Fruit fly (Drosophila melanogaster): ENCODE measurements around the gene CG32263.

Gene CG32263

DNA sequence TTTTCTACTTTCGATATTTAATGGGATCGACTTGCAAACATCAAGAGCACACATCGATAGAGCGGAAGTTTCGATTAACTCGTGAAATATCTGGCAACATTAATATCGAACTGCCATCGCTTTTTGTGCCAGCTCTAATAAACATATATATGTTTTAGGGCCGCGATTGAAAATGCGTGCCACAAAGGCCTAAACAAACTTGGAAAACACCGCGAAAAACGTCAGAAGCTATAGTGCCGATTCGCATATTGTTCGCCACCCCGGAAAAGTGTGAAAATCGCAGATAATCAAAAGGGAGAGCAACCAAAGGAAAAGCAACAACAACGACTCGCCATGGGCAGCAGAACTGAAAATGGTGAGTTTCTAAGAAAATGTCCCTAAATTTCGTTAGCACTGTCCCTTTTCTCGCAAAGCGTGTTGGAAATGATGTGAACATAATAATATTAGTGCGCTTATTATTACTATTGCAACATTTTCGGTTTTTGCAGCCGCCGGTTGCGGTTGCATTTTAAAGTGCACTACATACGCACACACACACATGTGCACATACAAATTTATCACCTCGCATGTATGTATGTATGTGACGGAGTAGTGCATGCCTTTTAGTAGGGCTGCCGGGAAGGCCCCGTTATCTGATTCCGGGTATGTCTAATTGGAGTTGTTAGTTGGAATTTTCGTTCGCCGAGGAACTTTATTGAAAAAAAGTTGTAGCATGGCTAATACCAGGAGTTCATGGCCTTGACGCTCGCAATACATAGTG lies 7.8 kb upstream of the CG32263 start, which contains the start of gene enc:
enc (plus strand) TSS at position 114 of the 760 bp plus-strand sequence.
- TF ChIP-seq brk (GFP tag; optimal IDR thresholded peaks at IDR 0.05) (peak; percentile 36), Hnf4 (GFP tag; optimal IDR thresholded peaks at IDR 0.05) (no peak), tai (GFP tag; optimal IDR thresholded peaks at IDR 0.05) (peak; percentile 84), CG9705 (GFP tag; optimal IDR thresholded peaks at IDR 0.05) (no peak), Rel (GFP tag; optimal IDR thresholded peaks at IDR 0.05) (no peak), Rel (tag; optimal IDR thresholded peaks at IDR 0.05) (peak; percentile 88), Hr78 (GFP tag; optimal IDR thresholded peaks at IDR 0.05) (no peak), N (GFP tag; optimal IDR thresholded peaks at IDR 0.05) (no peak), dsf (GFP tag; optimal IDR thresholded peaks at IDR 0.05; ENCODE audit: borderline replicate concordance) (no peak), foxo (GFP tag; optimal IDR thresholded peaks at IDR 0.05) (no peak), ey (GFP tag; optimal IDR thresholded peaks at IDR 0.05) (no peak), Mio (GFP tag; optimal IDR thresholded peaks at IDR 0.05) (no peak), Myc (optimal IDR thresholded peaks at IDR 0.05) (no peak), h (GFP tag; optimal IDR thresholded peaks at IDR 0.05) (no peak), sv (GFP tag; optimal IDR thresholded peaks at IDR 0.05) (no peak), Vsx2 (GFP tag; optimal IDR thresholded peaks at IDR 0.05; ENCODE audit: partially characterized antibody) (no peak), Dif (GFP tag; optimal IDR thresholded peaks at IDR 0.05; ENCODE audit: partially characterized antibody) (no peak), pan (optimal IDR thresholded peaks at IDR 0.05) (no peak), HLH106 (tag; optimal IDR thresholded peaks at IDR 0.05) (no peak), CrebA (GFP tag; optimal IDR thresholded peaks at IDR 0.05; ENCODE audit: borderline replicate concordance) (no peak), sage (GFP tag; optimal IDR thresholded peaks at IDR 0.05) (peak; percentile 46), OdsH (GFP tag; optimal IDR thresholded peaks at IDR 0.05) (no peak), rgr (GFP tag; optimal IDR thresholded peaks at IDR 0.05) (no peak), fru (GFP tag; optimal IDR thresholded peaks at IDR 0.05) (no peak), woc (GFP tag; optimal IDR thresholded peaks at IDR 0.05) (peak; percentile 56), Abd-B (GFP tag; optimal IDR thresholded peaks at IDR 0.05) (no peak), Hr83 (GFP tag; optimal IDR thresholded peaks at IDR 0.05; ENCODE audit: poor library complexity, severe bottlenecking) (peak; percentile 45), dl (GFP tag; optimal IDR thresholded peaks at IDR 0.05; ENCODE audit: insufficient read depth in 1 of 2, partially characterized antibody in 2 of 2) (no peak), dmrt93B (GFP tag; optimal IDR thresholded peaks at IDR 0.05) (no peak), psq (GFP tag; optimal IDR thresholded peaks at IDR 0.05) (peak; percentile 15), Sp1 (GFP tag; optimal IDR thresholded peaks at IDR 0.05) (no peak), GATAd (GFP tag; optimal IDR thresholded peaks at IDR 0.05) (no peak), jim (GFP tag; optimal IDR thresholded peaks at IDR 0.05) (no peak), Jra (GFP tag; optimal IDR thresholded peaks at IDR 0.05) (peak; percentile 23), Dfd (GFP tag; optimal IDR thresholded peaks at IDR 0.05) (no peak), usp (GFP tag; optimal IDR thresholded peaks at IDR 0.05) (no peak), CG32264 (GFP tag; optimal IDR thresholded peaks at IDR 0.05) (no peak), br (GFP tag; optimal IDR thresholded peaks at IDR 0.05) (no peak), lola (GFP tag; optimal IDR thresholded peaks at IDR 0.05) (no peak)

DNA sequence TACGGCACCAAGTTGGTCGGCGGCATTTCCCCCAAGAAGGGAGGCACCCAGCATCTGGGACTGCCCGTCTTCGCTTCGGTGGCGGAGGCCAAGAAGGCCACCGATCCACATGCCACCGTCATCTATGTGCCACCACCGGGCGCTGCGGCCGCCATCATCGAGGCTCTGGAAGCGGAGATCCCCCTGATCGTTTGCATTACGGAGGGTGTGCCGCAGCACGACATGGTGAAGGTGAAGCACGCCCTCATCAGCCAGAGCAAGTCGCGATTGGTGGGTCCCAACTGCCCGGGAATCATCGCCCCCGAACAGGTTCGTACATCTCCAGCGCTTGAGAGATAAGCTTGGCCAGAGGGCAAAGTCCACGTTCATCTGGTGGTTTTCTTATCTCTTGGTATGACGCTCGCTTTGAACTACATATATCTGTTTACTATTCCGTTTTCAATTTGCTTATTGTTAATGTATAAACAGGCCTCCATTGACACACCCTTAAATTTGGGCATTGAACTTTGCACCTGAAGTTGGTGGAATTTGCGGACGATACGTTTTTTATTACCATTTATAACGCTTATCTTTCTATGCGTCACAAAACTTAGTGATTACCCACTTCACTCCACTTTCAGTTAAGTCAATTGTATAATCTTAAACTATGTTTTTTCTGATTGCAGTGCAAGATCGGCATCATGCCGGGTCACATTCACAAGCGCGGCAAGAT lies 6.0 kb upstream of the CG32263 start:
- TF ChIP-seq brk (GFP tag; optimal IDR thresholded peaks at IDR 0.05) (no peak), Rel (GFP tag; optimal IDR thresholded peaks at IDR 0.05) (no peak), Rel (tag; optimal IDR thresholded peaks at IDR 0.05) (peak; percentile 93), dl (GFP tag; optimal IDR thresholded peaks at IDR 0.05; ENCODE audit: insufficient read depth in 1 of 2, partially characterized antibody in 2 of 2) (no peak), GATAd (GFP tag; optimal IDR thresholded peaks at IDR 0.05) (no peak), fru (GFP tag; optimal IDR thresholded peaks at IDR 0.05) (no peak), Sp1 (GFP tag; optimal IDR thresholded peaks at IDR 0.05) (no peak), rgr (GFP tag; optimal IDR thresholded peaks at IDR 0.05) (no peak), N (GFP tag; optimal IDR thresholded peaks at IDR 0.05) (no peak), sage (GFP tag; optimal IDR thresholded peaks at IDR 0.05) (no peak), dsf (GFP tag; optimal IDR thresholded peaks at IDR 0.05; ENCODE audit: borderline replicate concordance) (no peak), foxo (GFP tag; optimal IDR thresholded peaks at IDR 0.05) (no peak), psq (GFP tag; optimal IDR thresholded peaks at IDR 0.05) (no peak), Abd-B (GFP tag; optimal IDR thresholded peaks at IDR 0.05) (no peak), jim (GFP tag; optimal IDR thresholded peaks at IDR 0.05) (no peak), OdsH (GFP tag; optimal IDR thresholded peaks at IDR 0.05) (no peak), HLH106 (tag; optimal IDR thresholded peaks at IDR 0.05) (no peak), dmrt93B (GFP tag; optimal IDR thresholded peaks at IDR 0.05) (no peak), ey (GFP tag; optimal IDR thresholded peaks at IDR 0.05) (no peak), Dif (GFP tag; optimal IDR thresholded peaks at IDR 0.05; ENCODE audit: partially characterized antibody) (no peak), h (GFP tag; optimal IDR thresholded peaks at IDR 0.05) (peak; percentile 1), Hr83 (GFP tag; optimal IDR thresholded peaks at IDR 0.05; ENCODE audit: poor library complexity, severe bottlenecking) (no peak), Hnf4 (GFP tag; optimal IDR thresholded peaks at IDR 0.05) (peak; percentile 90)

Data from whole organism, wandering third instar larva.